Fruit fly (Drosophila melanogaster): ENCODE results near the gene CG4390.

The CG4390 gene

DNA sequence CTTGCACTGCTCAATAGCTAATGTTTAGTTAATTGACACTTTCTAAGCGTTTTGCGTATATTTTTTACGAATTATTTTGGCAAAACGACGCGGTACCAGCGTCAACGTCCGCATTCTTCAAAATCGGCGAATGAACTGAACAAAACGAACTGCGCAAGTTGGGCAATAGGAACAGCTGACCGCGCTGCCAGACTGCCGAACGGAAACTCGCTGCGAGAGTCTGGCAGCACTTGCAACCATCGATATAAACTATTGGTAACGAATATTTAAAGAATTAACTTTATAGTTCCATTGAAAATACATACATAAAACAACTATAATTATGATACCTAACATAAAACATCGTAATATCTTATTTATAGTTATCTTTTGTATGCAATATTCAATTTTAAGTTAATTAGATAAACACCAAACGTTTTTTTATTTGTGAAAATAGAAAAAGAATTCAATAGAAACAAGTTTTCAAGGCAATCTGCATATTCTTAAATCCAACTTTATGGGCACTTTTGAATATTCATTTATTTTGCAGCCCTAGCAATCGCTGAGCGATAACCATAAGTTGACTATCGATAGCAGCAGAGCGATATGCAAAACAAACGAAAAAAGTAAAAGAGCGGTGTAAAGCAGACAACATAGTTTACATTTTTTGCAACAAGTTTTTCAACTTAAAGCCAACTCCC is 51.0 kb downstream of the CG4390 start, which contains the start of the genes Hs6st and MED25 (continued):
- TF ChIP-seq pho (GFP tag; optimal IDR thresholded peaks at IDR 0.05) (no peak), Sry-δ (GFP tag; optimal IDR thresholded peaks at IDR 0.05) (peak; percentile 75), Elba2 (GFP tag; optimal IDR thresholded peaks at IDR 0.05) (peak; percentile 98), klu (GFP tag; IDR thresholded peaks at IDR 0.05) (no peak), Awh (GFP tag; IDR thresholded peaks at IDR 0.05) (0 out of 2 replicates have a peak, but pooled peaks have one; percentile 13), CG4424 (GFP tag; optimal IDR thresholded peaks at IDR 0.05) (peak; percentile 57), chm (GFP tag; IDR thresholded peaks at IDR 0.05) (peak; percentile 75; the same call in 1 of the 2 replicates), CG9215 (GFP tag; IDR thresholded peaks at IDR 0.05) (no peak), CG11696 (GFP tag; IDR thresholded peaks at IDR 0.05) (no peak), CG32532 (GFP tag; IDR thresholded peaks at IDR 0.05) (peak; percentile 41; the same call in 1 of the 2 replicates), hbn (GFP tag; IDR thresholded peaks at IDR 0.05; ENCODE audit: partially characterized antibody) (peak; percentile 57), CG4328 (GFP tag; optimal IDR thresholded peaks at IDR 0.05) (peak; percentile 48), kah (GFP tag; optimal IDR thresholded peaks at IDR 0.05) (no peak), gce (GFP tag; IDR thresholded peaks at IDR 0.05) (no peak), crol (GFP tag; IDR thresholded peaks at IDR 0.05) (no peak), bowl (GFP tag; IDR thresholded peaks at IDR 0.05) (no peak), CG6254 (GFP tag; optimal IDR thresholded peaks at IDR 0.05) (no peak), NFAT (GFP tag; IDR thresholded peaks at IDR 0.05) (no peak), lilli (GFP tag; optimal IDR thresholded peaks at IDR 0.05) (peak; percentile 35), ro (GFP tag; IDR thresholded peaks at IDR 0.05) (no peak), TFAM (GFP tag; optimal IDR thresholded peaks at IDR 0.05) (no peak), gcm2 (GFP tag; optimal IDR thresholded peaks at IDR 0.05) (no peak), HmgZ (tag; optimal IDR thresholded peaks at IDR 0.05) (no peak), D19A (tag; optimal IDR thresholded peaks at IDR 0.05) (no peak), Tbp (GFP tag; optimal IDR thresholded peaks at IDR 0.05) (no peak), CG15269 (tag; optimal IDR thresholded peaks at IDR 0.05) (no peak), Usf (GFP tag; optimal IDR thresholded peaks at IDR 0.05) (no peak), CG1024 (GFP tag; IDR thresholded peaks at IDR 0.05) (no peak; the same call in 1 of the 2 replicates), phol (tag; optimal IDR thresholded peaks at IDR 0.05) (peak; percentile 79), CG3163 (GFP tag; optimal IDR thresholded peaks at IDR 0.05) (no peak), CG5180 (GFP tag; optimal IDR thresholded peaks at IDR 0.05) (no peak), ab (GFP tag; optimal IDR thresholded peaks at IDR 0.05) (no peak), stc (GFP tag; IDR thresholded peaks at IDR 0.05) (0 out of 2 replicates have a peak, but pooled peaks have one; percentile 17), CG2875 (GFP tag; optimal IDR thresholded peaks at IDR 0.05) (no peak), grau (tag; optimal IDR thresholded peaks at IDR 0.05) (peak; percentile 38), CG8944 (GFP tag; optimal IDR thresholded peaks at IDR 0.05) (peak; percentile 16), CG12071 (GFP tag; optimal IDR thresholded peaks at IDR 0.05) (no peak), Kr (GFP tag; optimal IDR thresholded peaks at IDR 0.05) (no peak), CG30403 (GFP tag; optimal IDR thresholded peaks at IDR 0.05) (peak; percentile 34), sisA (GFP tag; IDR thresholded peaks at IDR 0.05) (no peak; the same call in 1 of the 2 replicates), dmrt11E (tag; optimal IDR thresholded peaks at IDR 0.05) (peak; percentile 5), gsb (GFP tag; IDR thresholded peaks at IDR 0.05) (no peak), kni (GFP tag; optimal IDR thresholded peaks at IDR 0.05) (peak; percentile 50), CG12155 (GFP tag; optimal IDR thresholded peaks at IDR 0.05) (peak; percentile 39), gfzf (GFP tag; optimal IDR thresholded peaks at IDR 0.05) (no peak), B-H2 (GFP tag; optimal IDR thresholded peaks at IDR 0.05) (no peak), CG6654 (GFP tag; optimal IDR thresholded peaks at IDR 0.05) (no peak), tap (tag; optimal IDR thresholded peaks at IDR 0.05) (peak; percentile 2), CG6272 (GFP tag; IDR thresholded peaks at IDR 0.05) (no peak), Blimp-1 (GFP tag; optimal IDR thresholded peaks at IDR 0.05) (peak; percentile 69), Jarid2 (GFP tag; optimal IDR thresholded peaks at IDR 0.05) (peak; percentile 99)
